Worm (Caenorhabditis elegans) whole organism, L3 larva: Measurements from ENCODE around the gene cest-4.
A peak's percentile ranks its signal among the peaks of the same experiment; 100 is the strongest.

ENCODE experiments used
- R02D3.7 ChIP-seq: fragments of 150-350 bp; optimal IDR thresholded peaks from 2 replicates; lab custom pipeline; 2014; ENCODE audit warnings: missing biosample characterization, missing genetic modification characterization
- ZK546.5 ChIP-seq: sonication (generic microtip); optimal IDR thresholded peaks from 2 replicates; lab custom pipeline; 2017; ENCODE audit warnings: missing biosample characterization, missing genetic modification characterization
- ama-1 ChIP-seq: fragments of 150-350 bp; optimal IDR thresholded peaks from 2 replicates; lab custom pipeline; 2018
- ceh-16 ChIP-seq: sonication (generic microtip); optimal IDR thresholded peaks from 2 replicates; lab custom pipeline; 2017; ENCODE audit warnings: missing biosample characterization, missing genetic modification characterization
- ceh-28 ChIP-seq: fragments of 150-350 bp; optimal IDR thresholded peaks from 2 replicates; lab custom pipeline; 2014; ENCODE audit warnings: missing biosample characterization, missing genetic modification reagents, missing genetic modification characterization
- ceh-82 ChIP-seq: fragments of 150-350 bp; optimal IDR thresholded peaks from 2 replicates; lab custom pipeline; 2014; ENCODE audit warnings: missing biosample characterization, missing genetic modification characterization
- ceh-9 ChIP-seq: sonication (generic microtip); optimal IDR thresholded peaks from 2 replicates; lab custom pipeline; 2018; ENCODE audit warnings: missing biosample characterization, missing genetic modification characterization
- egl-27 ChIP-seq: sonication (generic microtip); optimal IDR thresholded peaks from 4 replicates; lab custom pipeline; 2017; ENCODE audit warnings: missing biosample characterization, missing genetic modification reagents, missing genetic modification characterization
- egl-5 ChIP-seq: fragments of 150-350 bp; optimal IDR thresholded peaks from 2 replicates; lab custom pipeline; 2017; ENCODE audit warnings: missing biosample characterization, missing genetic modification reagents, missing genetic modification characterization, inconsistent platforms
- elt-1 ChIP-seq: fragments of 150-350 bp; optimal IDR thresholded peaks from 2 replicates; lab custom pipeline; 2014; ENCODE audit warnings: missing biosample characterization, missing genetic modification characterization
- elt-2 ChIP-seq: sonication (generic microtip); optimal IDR thresholded peaks from 2 replicates; lab custom pipeline; 2016; ENCODE audit warnings: missing genetic modification reagents, mild to moderate bottlenecking, missing genetic modification characterization, missing compliant biosample characterization
- elt-3 ChIP-seq, 3 experiments: fragments of 150-350 bp in 1 of 3; sonication (generic microtip) in 2 of 3; optimal IDR thresholded peaks; 2 replicates in 2 of 3; 4 replicates in 1 of 3; lab custom pipeline; 2014 to 2017; ENCODE audit warnings: missing biosample characterization in 3 of 3, missing genetic modification characterization in 3 of 3
- eor-1 ChIP-seq, 2 experiments: fragments of 150-350 bp; optimal IDR thresholded peaks; 2 replicates each; lab custom pipeline; 2014 to 2018; ENCODE audit warnings: missing biosample characterization in 2 of 2, missing genetic modification characterization in 2 of 2
- fkh-10 ChIP-seq: sonication (generic microtip); optimal IDR thresholded peaks from 2 replicates; lab custom pipeline; 2017; ENCODE audit warnings: missing biosample characterization, missing genetic modification reagents, missing genetic modification characterization
- hmg-11 ChIP-seq: sonication (generic microtip); optimal IDR thresholded peaks from 2 replicates; lab custom pipeline; 2016; ENCODE audit warnings: missing genetic modification characterization, missing compliant biosample characterization
- jun-1 ChIP-seq: fragments of 150-350 bp; optimal IDR thresholded peaks from 2 replicates; lab custom pipeline; 2014; ENCODE audit warnings: missing biosample characterization, missing genetic modification reagents, missing genetic modification characterization
- lin-15B ChIP-seq: fragments of 150-350 bp; optimal IDR thresholded peaks from 2 replicates; lab custom pipeline; 2014; ENCODE audit warnings: missing biosample characterization, missing genetic modification characterization
- lin-39 ChIP-seq: fragments of 150-350 bp; optimal IDR thresholded peaks from 2 replicates; lab custom pipeline; 2018; ENCODE audit warnings: missing biosample characterization, missing genetic modification reagents, missing genetic modification characterization
- lsy-12 ChIP-seq: sonication (generic microtip); optimal IDR thresholded peaks from 2 replicates; lab custom pipeline; 2016; ENCODE audit warnings: mild to moderate bottlenecking, missing genetic modification characterization, missing compliant biosample characterization
- mdl-1 ChIP-seq: fragments of 150-350 bp; optimal IDR thresholded peaks from 2 replicates; lab custom pipeline; 2014; ENCODE audit warnings: missing biosample characterization, missing genetic modification characterization
- mml-1 ChIP-seq: fragments of 150-350 bp; sonication (generic microtip); optimal IDR thresholded peaks from 3 replicates; lab custom pipeline; 2014; ENCODE audit warnings: missing biosample characterization, missing genetic modification characterization
- nfya-1 ChIP-seq: sonication (generic microtip); optimal IDR thresholded peaks from 2 replicates; lab custom pipeline; 2017; ENCODE audit warnings: missing genetic modification characterization, mild to moderate bottlenecking, missing compliant biosample characterization, antibody characterized with exemption, moderate library complexity; ENCODE audit not compliant: insufficient read depth
- nhr-11 ChIP-seq: fragments of 150-350 bp; optimal IDR thresholded peaks from 2 replicates; lab custom pipeline; 2014; ENCODE audit warnings: missing biosample characterization, missing genetic modification characterization
- nhr-12 ChIP-seq: fragments of 150-350 bp; optimal IDR thresholded peaks from 2 replicates; lab custom pipeline; 2014; ENCODE audit warnings: missing biosample characterization, missing genetic modification characterization
- nhr-23 ChIP-seq: fragments of 150-350 bp; optimal IDR thresholded peaks from 2 replicates; lab custom pipeline; 2014; ENCODE audit warnings: missing biosample characterization, missing genetic modification reagents, missing genetic modification characterization
- nhr-237 ChIP-seq: fragments of 150-350 bp; optimal IDR thresholded peaks from 2 replicates; lab custom pipeline; 2014; ENCODE audit warnings: missing biosample characterization, missing genetic modification characterization
- nhr-25 ChIP-seq: sonication (generic microtip); optimal IDR thresholded peaks from 2 replicates; lab custom pipeline; 2017; ENCODE audit warnings: missing biosample characterization, missing genetic modification characterization
- nhr-43 ChIP-seq: sonication (generic microtip); optimal IDR thresholded peaks from 2 replicates; lab custom pipeline; 2016; ENCODE audit warnings: mild to moderate bottlenecking, missing genetic modification characterization, missing compliant biosample characterization; ENCODE audit not compliant: poor library complexity, severe bottlenecking
- nhr-67 ChIP-seq: fragments of 150-350 bp; optimal IDR thresholded peaks from 2 replicates; lab custom pipeline; 2014; ENCODE audit warnings: missing biosample characterization, missing genetic modification characterization
- nhr-76 ChIP-seq: fragments of 150-350 bp; sonication (generic microtip); optimal IDR thresholded peaks from 5 replicates; lab custom pipeline; 2014; ENCODE audit warnings: missing biosample characterization, missing genetic modification characterization
- nhr-77 ChIP-seq: fragments of 150-350 bp; optimal IDR thresholded peaks from 2 replicates; lab custom pipeline; 2014; ENCODE audit warnings: missing biosample characterization, missing genetic modification characterization
- pha-4 ChIP-seq: fragments of 150-350 bp; optimal IDR thresholded peaks from 2 replicates; lab custom pipeline; 2014; ENCODE audit warnings: missing biosample characterization, missing genetic modification reagents, missing genetic modification characterization
- pqm-1 ChIP-seq: fragments of 150-350 bp; optimal IDR thresholded peaks from 2 replicates; lab custom pipeline; 2017; ENCODE audit warnings: missing biosample characterization, missing genetic modification characterization, inconsistent platforms
- skn-1 ChIP-seq: fragments of 150-350 bp; optimal IDR thresholded peaks from 2 replicates; lab custom pipeline; 2014; ENCODE audit warnings: missing biosample characterization, missing genetic modification characterization
- tbx-2 ChIP-seq: sonication (generic microtip); optimal IDR thresholded peaks from 2 replicates; lab custom pipeline; 2016; ENCODE audit warnings: mild to moderate bottlenecking, missing genetic modification characterization, missing compliant biosample characterization
- unc-62 ChIP-seq: fragments of 150-350 bp; sonication (generic microtip); optimal IDR thresholded peaks from 4 replicates; lab custom pipeline; 2014; ENCODE audit warnings: missing biosample characterization, missing genetic modification reagents, missing genetic modification characterization
- zag-1 ChIP-seq: fragments of 150-350 bp; optimal IDR thresholded peaks from 2 replicates; lab custom pipeline; 2014; ENCODE audit warnings: missing biosample characterization, missing genetic modification characterization

The cest-4 gene

DNA sequence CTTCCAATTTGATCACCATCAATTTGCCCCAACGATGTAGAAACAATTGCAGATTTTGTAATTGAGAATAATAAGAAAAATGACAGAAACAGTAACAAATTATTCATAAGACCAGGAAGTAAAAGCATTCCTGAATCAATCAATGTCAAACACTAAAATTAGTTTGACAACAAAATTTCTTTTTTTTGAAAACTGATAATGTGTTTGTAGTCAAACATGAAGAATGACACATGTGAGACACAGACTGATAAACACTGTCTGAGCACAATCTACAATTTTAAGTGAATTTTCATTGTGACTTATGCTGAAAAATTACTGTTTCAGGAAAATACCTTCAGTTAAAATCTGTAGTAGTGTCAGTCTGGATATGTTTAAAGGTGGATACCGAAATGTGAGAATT lies at the start of gene cest-4, which contains the start of gene C17H12.11:
Gene cest-4 (minus strand): TSS at position 206 of the 400 bp plus-strand sequence.
Gene C17H12.11 (plus strand): TSS at position 256 of the 400 bp plus-strand sequence.
- TF ChIP-seq elt-2 (tag; lab: Kevin White, UChicago), result peak; percentile 79
- TF ChIP-seq elt-1, result no peak
- TF ChIP-seq pqm-1 (tag; lab: Kevin White, UChicago), result peak; percentile 91
- TF ChIP-seq hmg-11, result no peak
- no peak for TF ChIP-seq skn-1 (tag; lab: Kevin White, UChicago)
- TF ChIP-seq, all 47 proteins: peak for 2

DNA sequence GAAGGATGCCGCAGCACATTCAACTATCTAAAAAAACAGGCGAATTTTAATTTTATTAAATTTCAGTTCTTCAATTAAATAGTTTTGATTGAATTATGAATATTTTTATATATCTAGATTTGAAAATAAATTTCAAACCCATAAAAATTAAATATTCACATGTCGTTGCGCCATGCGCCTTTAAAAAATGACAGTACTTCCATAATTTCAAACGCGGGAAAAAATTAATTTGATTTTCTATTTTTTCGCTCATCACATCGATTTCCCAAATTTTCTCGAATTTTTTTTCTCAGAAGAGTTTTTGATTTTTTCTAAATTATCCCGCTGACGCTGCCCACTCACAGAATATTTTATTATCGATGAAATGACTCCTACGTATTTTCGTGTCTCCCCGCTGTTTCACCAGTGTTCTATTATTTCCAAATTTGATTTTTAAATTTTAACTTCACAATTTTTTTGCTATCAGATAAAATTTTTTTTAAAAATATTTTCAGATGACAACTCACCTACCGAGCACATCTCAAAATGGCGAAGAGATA lies 40.4 kb upstream of the cest-4 start, which contains the start of gene lip-1:
Gene lip-1 (plus strand): TSS at position 489 of the 539 bp plus-strand sequence.
- no peak for TF ChIP-seq tbx-2
- no peak for TF ChIP-seq nhr-77 (tag; lab: Kevin White, UChicago)
- TF ChIP-seq nhr-12 (tag; lab: Kevin White, UChicago), result no peak

DNA sequence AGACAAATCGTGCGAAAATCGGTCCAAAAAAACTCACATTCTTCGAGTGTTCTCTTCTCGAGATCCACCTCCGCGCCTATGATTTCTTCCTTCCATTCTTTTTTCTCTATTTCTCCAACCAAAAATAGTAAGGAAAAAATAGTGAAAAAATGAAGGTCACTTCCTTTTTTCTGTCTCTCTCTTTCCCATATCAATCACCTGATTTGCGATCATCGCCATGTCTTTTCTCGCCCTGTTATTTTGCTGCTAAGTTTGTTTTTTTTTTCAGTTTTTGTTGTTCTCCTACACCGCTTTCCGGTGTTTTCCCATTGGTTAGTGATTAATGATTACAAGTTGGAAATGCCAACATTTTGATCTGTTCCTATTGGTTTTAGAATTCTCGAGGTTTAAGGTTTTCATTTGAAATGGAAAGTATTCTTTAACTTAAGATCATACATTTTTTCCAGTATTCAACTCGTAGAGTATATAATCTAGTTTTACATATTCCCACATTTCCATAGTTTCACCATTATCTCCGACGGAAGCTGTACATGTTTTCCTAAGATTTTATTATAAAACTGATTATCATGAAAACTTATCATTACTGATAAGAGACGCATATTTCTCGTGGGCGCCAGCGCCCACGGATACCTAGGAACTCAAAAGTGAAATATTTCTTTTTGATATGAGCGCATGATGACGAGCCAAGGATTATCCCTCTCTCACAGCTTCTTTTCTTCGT lies 39.6 kb upstream of the cest-4 start:
- TF ChIP-seq lsy-12 (tag; lab: Kevin White, UChicago) (no peak), elt-2 (tag; lab: Kevin White, UChicago) (peak; percentile 68)

DNA sequence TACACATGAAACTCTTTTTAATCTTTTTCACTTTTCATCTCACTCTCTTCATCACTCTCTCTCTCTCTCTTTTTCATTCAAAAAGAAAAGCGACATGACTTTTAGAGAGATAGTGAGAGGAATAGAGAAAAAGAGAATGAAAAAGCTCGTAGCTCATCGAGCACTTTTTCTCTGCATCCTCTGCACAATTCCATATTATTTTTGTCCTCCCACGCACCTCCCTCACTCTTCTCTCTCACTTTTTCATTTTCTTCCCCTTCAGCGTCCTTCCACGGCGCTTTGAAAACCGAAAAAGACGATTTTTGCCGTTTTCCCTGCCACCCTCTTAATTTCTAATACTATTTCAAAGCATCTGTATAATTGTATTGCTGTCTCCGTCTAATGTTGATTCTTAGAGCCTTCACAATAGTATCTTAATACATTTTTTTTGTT lies 37.0 kb upstream of the cest-4 start:
- no peak for TF ChIP-seq nhr-67
- TF ChIP-seq ceh-16, result no peak
- peak; percentile 43 for TF ChIP-seq mdl-1 (tag; lab: Kevin White, UChicago)
- no peak for TF ChIP-seq egl-5
- TF ChIP-seq hmg-11, result peak; percentile 91
- peak; percentile 5 for TF ChIP-seq egl-27 (tag; lab: Kevin White, UChicago)
- no peak for TF ChIP-seq mml-1 (tag; lab: Kevin White, UChicago)
- TF ChIP-seq skn-1 (tag; lab: Kevin White, UChicago), result peak; percentile 74
- no peak for TF ChIP-seq ama-1 (lab: Kevin White, UChicago)
- peak; percentile 33 for TF ChIP-seq elt-1
- peak; percentile 61 for TF ChIP-seq lin-15B (tag; lab: Kevin White, UChicago)
- TF ChIP-seq zag-1 (tag; lab: Kevin White, UChicago), result peak; percentile 12
- TF ChIP-seq elt-2 (tag; lab: Kevin White, UChicago), result peak; percentile 88
- TF ChIP-seq nfya-1 (tag; lab: Kevin White, UChicago), result peak; percentile 82
- peak; percentile 90 for TF ChIP-seq pqm-1 (tag; lab: Kevin White, UChicago)
- TF ChIP-seq jun-1 (tag; lab: Kevin White, UChicago), result peak; percentile 77
- peak; percentile 69 for TF ChIP-seq unc-62 (GFP tag; lab: Kevin White, UChicago)
- TF ChIP-seq ceh-82 (tag; lab: Kevin White, UChicago), result peak; percentile 41
- peak; percentile 44 for TF ChIP-seq nhr-77 (tag; lab: Kevin White, UChicago)
- TF ChIP-seq tbx-2, result peak; percentile 53
- peak; percentile 65 for TF ChIP-seq nhr-11 (tag; lab: Kevin White, UChicago)
- no peak for TF ChIP-seq nhr-23 (tag; lab: Kevin White, UChicago)
- no peak for TF ChIP-seq ceh-9 (tag; lab: Kevin White, UChicago)
- TF ChIP-seq lsy-12 (tag; lab: Kevin White, UChicago), result peak; percentile 60
- TF ChIP-seq lin-39, result peak; percentile 43
- TF ChIP-seq elt-3 (tag; optimal IDR thresholded peaks at IDR 0.05; lab: Kevin White, UChicago), result no peak
- peak; percentile 73 for TF ChIP-seq fkh-10 (GFP tag; lab: Kevin White, UChicago)
- TF ChIP-seq pha-4 (tag; lab: Kevin White, UChicago), result peak; percentile 83
- peak in 1 of 2 experiments; percentile 43 for TF ChIP-seq eor-1 (tag; optimal IDR thresholded peaks at IDR 0.05; lab: Kevin White, UChicago)
- TF ChIP-seq ceh-28 (tag; lab: Kevin White, UChicago), result peak; percentile 55
- TF ChIP-seq R02D3.7 (tag; lab: Kevin White, UChicago), result peak; percentile 45

DNA sequence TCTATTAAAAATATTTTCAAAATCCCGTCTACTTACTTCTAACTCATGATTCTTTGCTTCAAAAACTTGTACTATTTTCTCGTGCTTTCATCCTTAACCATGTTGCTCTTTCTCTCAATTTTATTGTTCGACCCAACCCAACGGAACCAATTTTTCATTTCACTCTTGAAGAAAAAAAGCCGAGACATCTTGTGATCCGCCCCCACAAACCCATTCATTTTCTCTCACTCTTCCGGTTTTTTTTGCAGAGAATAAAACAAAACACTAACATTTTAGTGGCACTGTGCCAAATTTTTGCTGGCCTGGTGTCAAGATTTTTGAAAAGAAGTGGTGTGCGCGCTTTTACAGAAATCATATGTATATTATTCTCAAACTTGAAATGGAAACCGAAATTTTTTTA lies 34.6 kb upstream of the cest-4 start:
- no peak for TF ChIP-seq R02D3.7 (tag; lab: Kevin White, UChicago)
- TF ChIP-seq nfya-1 (tag; lab: Kevin White, UChicago), result peak; percentile 25
- TF ChIP-seq lin-39, result peak; percentile 75
- TF ChIP-seq fkh-10 (GFP tag; lab: Kevin White, UChicago), result no peak
- no peak for TF ChIP-seq nhr-237 (tag; lab: Kevin White, UChicago)
- TF ChIP-seq pqm-1 (tag; lab: Kevin White, UChicago), result no peak
- no peak for TF ChIP-seq mdl-1 (tag; lab: Kevin White, UChicago)
- TF ChIP-seq ceh-82 (tag; lab: Kevin White, UChicago), result no peak
- no peak for TF ChIP-seq nhr-76 (tag; lab: Kevin White, UChicago)
- no peak for TF ChIP-seq nhr-25 (tag; lab: Kevin White, UChicago)
- TF ChIP-seq lsy-12 (tag; lab: Kevin White, UChicago), result no peak
- no peak for TF ChIP-seq nhr-23 (tag; lab: Kevin White, UChicago)
- no peak for TF ChIP-seq elt-3 (tag; optimal IDR thresholded peaks at IDR 0.05; lab: Kevin White, UChicago)
- TF ChIP-seq nhr-43, result no peak
- TF ChIP-seq egl-5, result peak; percentile 12
- TF ChIP-seq ZK546.5, result no peak
